Worm (Caenorhabditis elegans): ENCODE measurements around the gene ddx-23.

The ddx-23 gene

ce11 chrIII:5853240-5853639, at the start of gene ddx-23:
Gene ddx-23 (minus strand): TSS chrIII:5853269.
- TF ChIP-seq dao-5 (tag; optimal IDR thresholded peaks at IDR 0.05) (no peak), W03F9.2 (tag; optimal IDR thresholded peaks at IDR 0.05) (peak; percentile 1)

DNA sequence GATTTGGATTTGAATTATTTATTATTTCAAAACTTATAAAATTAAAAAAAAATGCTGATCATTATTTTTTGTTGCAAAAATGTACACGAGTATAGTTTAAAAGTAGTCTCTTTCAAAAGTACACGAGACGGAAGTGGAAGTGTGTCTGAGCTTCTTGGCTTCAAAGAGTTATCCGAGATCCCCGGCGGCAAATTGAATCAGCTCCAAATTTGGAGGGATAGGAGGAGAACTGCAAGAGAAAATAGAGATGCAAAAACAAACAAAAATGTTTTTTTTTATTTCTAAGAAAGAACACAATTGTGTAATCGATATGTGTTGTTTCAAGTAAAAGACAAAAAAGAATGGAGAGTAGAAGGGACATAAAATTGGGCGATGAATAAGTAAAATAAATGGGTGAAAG, 49.5 kb upstream of the ddx-23 start:
- no peak for TF ChIP-seq dao-5 (tag; optimal IDR thresholded peaks at IDR 0.05)
- no peak for TF ChIP-seq W03F9.2 (tag; optimal IDR thresholded peaks at IDR 0.05)
- TF ChIP-seq him-1 (tag; optimal IDR thresholded peaks at IDR 0.05), result no peak

- no peak for TF ChIP-seq him-1 (tag; optimal IDR thresholded peaks at IDR 0.05)
- TF ChIP-seq dao-5 (tag; optimal IDR thresholded peaks at IDR 0.05), result no peak
- TF ChIP-seq W03F9.2 (tag; optimal IDR thresholded peaks at IDR 0.05), result no peak
Observed at ce11 chrIII:5900709-5901108, 47.6 kb upstream of the ddx-23 start.

ce11 chrIII:5898631-5899030, 45.6 kb upstream of the ddx-23 start:
- TF ChIP-seq W03F9.2 (tag; optimal IDR thresholded peaks at IDR 0.05) (no peak), him-1 (tag; optimal IDR thresholded peaks at IDR 0.05) (no peak), dao-5 (tag; optimal IDR thresholded peaks at IDR 0.05) (no peak)

DNA sequence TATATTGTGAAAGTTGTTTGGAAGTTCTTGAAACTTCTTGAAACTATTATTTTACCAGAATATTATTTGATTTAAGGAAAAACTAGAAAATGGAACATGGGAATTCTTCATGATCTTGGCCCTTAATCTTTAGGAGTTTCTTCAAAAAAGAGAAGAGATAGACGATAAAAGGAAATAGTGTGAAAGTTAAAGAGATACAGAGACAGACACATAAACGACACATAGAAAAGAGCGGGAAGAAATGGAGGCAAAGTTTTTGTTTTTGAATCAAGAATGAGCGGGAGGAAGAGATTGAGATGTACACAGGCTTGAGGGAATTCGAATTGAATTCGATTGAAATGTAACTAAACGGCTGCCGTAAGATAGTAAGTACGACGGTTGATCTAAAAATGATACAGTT, 44.4 kb upstream of the ddx-23 start:
- no peak for TF ChIP-seq dao-5 (tag; optimal IDR thresholded peaks at IDR 0.05)
- no peak for TF ChIP-seq him-1 (tag; optimal IDR thresholded peaks at IDR 0.05)
- no peak for TF ChIP-seq W03F9.2 (tag; optimal IDR thresholded peaks at IDR 0.05)

DNA sequence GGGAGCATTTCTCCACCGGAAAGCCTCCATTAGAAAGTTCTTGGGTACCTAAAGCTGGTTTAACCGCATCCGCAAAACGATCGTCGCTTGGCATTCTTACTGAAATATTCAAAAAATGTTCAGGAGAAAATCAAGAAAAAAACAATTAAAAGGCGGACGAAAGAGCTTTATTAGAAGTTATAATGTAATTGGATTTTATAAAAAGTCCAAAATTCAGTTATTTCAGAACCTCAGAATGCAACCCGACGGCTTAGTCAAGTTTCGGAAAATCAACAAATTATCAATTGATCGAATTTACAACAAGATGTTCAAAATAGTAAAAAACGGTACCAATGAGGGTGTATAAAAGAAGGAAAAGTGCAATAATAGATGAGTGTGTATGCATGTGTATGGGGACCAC, 42.8 kb upstream of the ddx-23 start, which contains the start of gene pxl-1:
Gene pxl-1, minus strand, starts transcription at position 101 of the 400 bp plus-strand sequence.
- TF ChIP-seq him-1 (tag; optimal IDR thresholded peaks at IDR 0.05) (no peak), dao-5 (tag; optimal IDR thresholded peaks at IDR 0.05) (no peak), W03F9.2 (tag; optimal IDR thresholded peaks at IDR 0.05) (no peak)

- no peak for TF ChIP-seq W03F9.2 (tag; optimal IDR thresholded peaks at IDR 0.05)
- no peak for TF ChIP-seq him-1 (tag; optimal IDR thresholded peaks at IDR 0.05)
- TF ChIP-seq dao-5 (tag; optimal IDR thresholded peaks at IDR 0.05), result no peak
Observed at ce11 chrIII:5892909-5893308, 39.8 kb upstream of the ddx-23 start.

DNA sequence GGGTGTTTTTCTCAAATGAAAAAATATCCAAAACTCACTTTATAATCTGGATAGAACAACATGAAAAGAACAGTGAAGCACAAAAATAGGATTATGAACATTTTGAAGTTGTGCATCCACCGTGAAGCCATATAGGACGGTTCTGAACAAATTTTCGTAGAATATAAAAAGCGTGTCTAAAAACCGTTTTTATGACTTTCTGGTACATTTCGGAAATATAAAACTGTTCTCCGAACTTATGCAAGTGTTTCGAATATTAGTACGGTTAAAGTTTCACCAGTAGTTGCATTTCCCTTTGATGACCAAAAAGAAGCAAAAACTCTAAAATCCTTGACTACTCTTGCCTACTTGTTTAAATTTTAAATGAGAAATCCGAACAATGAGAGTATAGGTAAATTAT, 35.6 kb upstream of the ddx-23 start, which contains the start of gene C28H8.8:
Gene C28H8.8, minus strand, starts transcription at position 101 of the 400 bp plus-strand sequence.
- TF ChIP-seq dao-5 (tag; optimal IDR thresholded peaks at IDR 0.05), result no peak
- no peak for TF ChIP-seq him-1 (tag; optimal IDR thresholded peaks at IDR 0.05)
- TF ChIP-seq W03F9.2 (tag; optimal IDR thresholded peaks at IDR 0.05), result no peak

- TF ChIP-seq W03F9.2 (tag; optimal IDR thresholded peaks at IDR 0.05), result no peak
- TF ChIP-seq dao-5 (tag; optimal IDR thresholded peaks at IDR 0.05), result no peak
- TF ChIP-seq him-1 (tag; optimal IDR thresholded peaks at IDR 0.05), result no peak
Observed at ce11 chrIII:5886893-5887292, 33.8 kb upstream of the ddx-23 start, which contains the start of gene C28H8.7. Gene C28H8.7 (minus strand): TSS chrIII:5886993.

- no peak for TF ChIP-seq dao-5 (tag; optimal IDR thresholded peaks at IDR 0.05)
- no peak for TF ChIP-seq him-1 (tag; optimal IDR thresholded peaks at IDR 0.05)
- TF ChIP-seq W03F9.2 (tag; optimal IDR thresholded peaks at IDR 0.05), result no peak
Observed at ce11 chrIII:5884459-5884858, 31.4 kb upstream of the ddx-23 start.

ce11 chrIII:5884007-5884406, 30.9 kb upstream of the ddx-23 start, which contains the start of gene C28H8.5:
Gene C28H8.5 (plus strand): TSS chrIII:5884307.
- TF ChIP-seq dao-5 (tag; optimal IDR thresholded peaks at IDR 0.05) (no peak), him-1 (tag; optimal IDR thresholded peaks at IDR 0.05) (no peak), W03F9.2 (tag; optimal IDR thresholded peaks at IDR 0.05) (no peak)

DNA sequence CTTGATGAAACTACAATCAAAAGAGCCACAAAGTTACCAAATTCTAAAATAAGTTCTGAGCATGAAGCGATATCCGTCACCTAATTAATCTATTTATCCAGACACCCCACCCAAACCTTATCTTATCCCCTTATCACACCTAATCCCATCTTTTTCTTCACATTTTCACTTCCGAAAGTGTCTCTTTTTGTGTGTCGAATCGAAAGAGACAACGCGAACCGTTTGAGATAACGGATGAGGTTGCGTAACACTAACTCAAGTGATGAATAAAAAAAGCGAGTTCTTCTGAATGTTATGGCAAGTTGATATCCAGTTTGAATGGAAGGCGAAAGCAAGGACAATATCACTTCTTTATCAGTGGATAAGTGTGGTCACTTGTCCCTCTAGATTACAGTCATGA, 30.4 kb upstream of the ddx-23 start:
- TF ChIP-seq dao-5 (tag; optimal IDR thresholded peaks at IDR 0.05), result no peak

- no peak for TF ChIP-seq him-1 (tag; optimal IDR thresholded peaks at IDR 0.05)
- TF ChIP-seq dao-5 (tag; optimal IDR thresholded peaks at IDR 0.05), result no peak
- no peak for TF ChIP-seq W03F9.2 (tag; optimal IDR thresholded peaks at IDR 0.05)
Observed at ce11 chrIII:5882823-5883222, 29.8 kb upstream of the ddx-23 start, which contains the start of gene F01F1.14. Gene F01F1.14 (minus strand): TSS chrIII:5882923.

ce11 chrIII:5882284-5882683, 29.2 kb upstream of the ddx-23 start:
- TF ChIP-seq W03F9.2 (tag; optimal IDR thresholded peaks at IDR 0.05) (no peak), dao-5 (tag; optimal IDR thresholded peaks at IDR 0.05) (no peak)

DNA sequence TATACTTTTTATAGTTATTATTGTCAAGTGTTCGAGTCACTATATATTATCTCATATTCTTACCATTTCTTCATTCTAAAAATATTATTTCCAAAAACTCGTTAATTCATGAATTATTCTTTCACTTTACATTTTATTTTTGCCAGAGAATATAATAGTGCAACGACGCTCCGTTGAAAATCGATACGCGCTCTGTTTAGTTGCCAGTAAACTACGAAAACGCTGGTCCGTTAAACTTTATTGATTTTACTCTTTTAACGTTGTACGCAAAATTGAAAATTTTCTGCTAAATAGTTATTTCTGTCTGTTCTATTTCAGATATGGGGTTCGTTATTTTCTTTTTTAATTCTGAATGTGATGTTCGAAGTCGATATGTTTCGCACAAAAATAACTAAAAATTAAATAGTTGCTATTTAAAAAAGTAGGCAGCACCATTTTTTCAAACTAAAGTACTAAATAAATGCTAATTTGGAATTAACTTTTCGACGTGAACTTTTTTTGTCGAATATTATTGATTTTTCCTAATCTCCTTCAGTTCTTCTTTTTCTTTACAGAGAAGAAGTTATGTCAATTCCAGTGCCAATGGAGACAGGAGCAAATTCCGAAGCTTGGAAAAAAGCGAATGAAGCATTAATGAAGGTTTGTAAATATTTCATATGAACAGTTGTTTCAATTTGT, 26.4 kb upstream of the ddx-23 start, which contains the start of gene hpo-10:
Gene hpo-10, plus strand, starts transcription at position 199 of the 678 bp plus-strand sequence.
- TF ChIP-seq W03F9.2 (tag; optimal IDR thresholded peaks at IDR 0.05) (no peak), him-1 (tag; optimal IDR thresholded peaks at IDR 0.05) (no peak)
